Fruit fly (Drosophila melanogaster): ENCODE measurements around the gene CG31704.
A peak's percentile ranks its signal among the peaks of the same experiment; 100 is the strongest.

CG31704 gene

DNA sequence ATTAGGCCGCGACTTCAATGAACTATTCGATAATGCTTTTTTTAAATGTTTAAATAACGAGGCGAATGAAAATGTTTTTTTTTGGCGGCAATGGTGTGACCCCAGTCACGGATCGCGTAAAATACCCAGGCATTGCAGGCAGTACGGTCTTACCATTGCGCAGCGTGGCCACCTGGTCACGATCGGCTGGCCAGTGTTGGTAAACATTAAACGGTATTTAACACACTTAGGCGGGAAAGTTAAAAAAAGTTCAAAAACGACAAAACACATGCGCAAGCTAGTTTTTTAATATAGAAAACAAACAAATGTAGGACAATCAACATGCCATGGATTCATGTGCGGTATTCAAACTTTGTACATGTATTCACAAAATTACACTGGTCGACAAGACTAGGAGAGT lies 11.2 kb upstream of the CG31704 start, which contains the start of gene esc (continued):
- TF ChIP-seq CG32772 (GFP tag; IDR thresholded peaks at IDR 0.05) (peak; percentile 43; the same call in 1 of the 2 replicates), cad (GFP tag; optimal IDR thresholded peaks at IDR 0.05) (no peak), crc (GFP tag; optimal IDR thresholded peaks at IDR 0.05) (no peak), CG3407 (GFP tag; optimal IDR thresholded peaks at IDR 0.05) (no peak), trh (GFP tag; optimal IDR thresholded peaks at IDR 0.05) (no peak), PHDP (tag; optimal IDR thresholded peaks at IDR 0.05) (no peak), Dip3 (GFP tag; optimal IDR thresholded peaks at IDR 0.05) (no peak), CG5953 (GFP tag; IDR thresholded peaks at IDR 0.05) (no peak), CG17361 (GFP tag; IDR thresholded peaks at IDR 0.05) (no peak), CG6654 (GFP tag; optimal IDR thresholded peaks at IDR 0.05) (no peak), CG17912 (GFP tag; optimal IDR thresholded peaks at IDR 0.05) (no peak), CG16779 (GFP tag; IDR thresholded peaks at IDR 0.05) (no peak), kni (GFP tag; optimal IDR thresholded peaks at IDR 0.05) (no peak), br (optimal IDR thresholded peaks at IDR 0.05) (no peak), CG8944 (GFP tag; optimal IDR thresholded peaks at IDR 0.05) (peak; percentile 37), hbn (GFP tag; IDR thresholded peaks at IDR 0.05; ENCODE audit: partially characterized antibody) (no peak), sisA (GFP tag; IDR thresholded peaks at IDR 0.05) (no peak), cwo (GFP tag; optimal IDR thresholded peaks at IDR 0.05) (no peak), MBD-R2 (GFP tag; IDR thresholded peaks at IDR 0.05) (peak; percentile 78), rib (GFP tag; IDR thresholded peaks at IDR 0.05) (no peak), Hmx (GFP tag; optimal IDR thresholded peaks at IDR 0.05) (no peak), CG4360 (GFP tag; IDR thresholded peaks at IDR 0.05) (no peak), CG18011 (GFP tag; optimal IDR thresholded peaks at IDR 0.05) (peak; percentile 41), Max (GFP tag; optimal IDR thresholded peaks at IDR 0.05) (no peak), Spps (tag; optimal IDR thresholded peaks at IDR 0.05) (no peak), CG3726 (GFP tag; IDR thresholded peaks at IDR 0.05) (no peak), Adf1 (GFP tag; IDR thresholded peaks at IDR 0.05) (peak; percentile 45), ab (GFP tag; optimal IDR thresholded peaks at IDR 0.05) (no peak), ase (GFP tag; IDR thresholded peaks at IDR 0.05) (no peak), D19A (tag; optimal IDR thresholded peaks at IDR 0.05) (no peak), lov (optimal IDR thresholded peaks at IDR 0.05) (no peak), lov (GFP tag; IDR thresholded peaks at IDR 0.05) (no peak), tll (GFP tag; optimal IDR thresholded peaks at IDR 0.05) (no peak), repo (GFP tag; optimal IDR thresholded peaks at IDR 0.05) (no peak), bsh (GFP tag; optimal IDR thresholded peaks at IDR 0.05) (no peak), CG10366 (GFP tag; IDR thresholded peaks at IDR 0.05) (no peak), pho (GFP tag; optimal IDR thresholded peaks at IDR 0.05) (peak; percentile 29), esg (GFP tag; conservative IDR thresholded peaks at IDR 0.05) (no peak), CG9817 (tag; optimal IDR thresholded peaks at IDR 0.05) (peak; percentile 23), CG30431 (GFP tag; optimal IDR thresholded peaks at IDR 0.05) (no peak), tx (GFP tag; optimal IDR thresholded peaks at IDR 0.05) (peak; percentile 29), ranshi (GFP tag; IDR thresholded peaks at IDR 0.05) (no peak), hb (GFP tag; IDR thresholded peaks at IDR 0.05; ENCODE audit: partially characterized antibody) (no peak), grau (tag; optimal IDR thresholded peaks at IDR 0.05) (no peak), HLH4C (GFP tag; IDR thresholded peaks at IDR 0.05; ENCODE audit: partially characterized antibody) (no peak), NK7.1 (GFP tag; optimal IDR thresholded peaks at IDR 0.05) (no peak), Hey (tag; optimal IDR thresholded peaks at IDR 0.05) (no peak), Doc3 (GFP tag; IDR thresholded peaks at IDR 0.05; ENCODE audit: partially characterized antibody) (no peak), Lpt (GFP tag; optimal IDR thresholded peaks at IDR 0.05) (no peak), slp2 (GFP tag; optimal IDR thresholded peaks at IDR 0.05) (no peak), Oli (tag; optimal IDR thresholded peaks at IDR 0.05) (no peak), CG3995 (GFP tag; optimal IDR thresholded peaks at IDR 0.05) (no peak), Eip74EF (GFP tag; optimal IDR thresholded peaks at IDR 0.05) (no peak)
